Fruit fly (Drosophila melanogaster) S2 (cell line): Measurements from ENCODE around the gene IntS2.

Experiments
- CG8478 ChIP-seq: fragments of >200 bp; optimal IDR thresholded peaks from 2 replicates; lab custom pipeline; 2018
- CTCF ChIP-seq, 2 experiments: fragments of >200 bp; optimal IDR thresholded peaks; 2 replicates each; lab custom pipeline; 2018

DNA sequence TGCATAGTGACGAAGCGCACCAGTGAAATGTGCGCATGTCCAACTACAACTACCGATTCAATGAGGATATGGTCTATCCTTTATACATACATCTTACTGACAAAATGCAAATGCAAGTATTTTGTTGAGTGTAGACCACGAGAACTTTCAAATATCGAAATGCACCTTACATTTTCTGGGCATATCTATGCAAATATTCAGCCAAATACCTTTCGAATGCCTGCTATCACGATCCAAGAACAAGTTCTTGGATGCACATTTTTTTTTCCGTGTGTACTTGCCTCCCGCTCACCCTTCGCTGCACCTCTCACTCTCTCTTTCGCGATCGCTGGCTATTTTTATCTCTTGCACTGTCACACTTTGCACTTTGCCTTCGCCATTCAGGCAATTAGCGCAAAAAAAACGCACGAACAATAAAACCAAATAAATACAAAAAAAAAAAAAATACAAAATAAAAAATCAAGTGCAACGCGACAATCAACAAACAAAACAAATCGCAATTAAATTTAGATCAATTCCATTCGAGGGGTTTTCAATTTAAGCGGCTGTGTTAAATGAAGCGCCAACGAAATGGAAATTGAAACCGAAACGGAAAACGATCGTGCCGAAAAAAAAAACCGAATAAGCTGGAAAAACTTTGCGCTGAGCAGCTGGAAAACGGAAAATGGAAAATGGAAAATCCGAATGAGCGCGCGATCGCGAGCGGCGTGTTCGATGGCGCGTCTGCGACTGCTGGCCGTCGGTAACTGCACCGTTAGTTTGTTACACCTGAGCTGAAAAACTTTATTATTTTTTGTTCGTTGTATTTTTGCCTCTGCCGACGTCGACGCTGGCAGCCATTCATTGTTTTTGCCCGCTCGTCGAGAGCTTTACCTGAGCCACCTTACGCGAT is 37.6 kb upstream of the IntS2 start:
- TF ChIP-seq CTCF (optimal IDR thresholded peaks at IDR 0.05; lab: Kevin White, UChicago) (no peak), CG8478 (lab: Kevin White, UChicago) (no peak)
